Fruit fly (Drosophila melanogaster): Measurements from ENCODE around the gene CG6398.

Gene CG6398

DNA sequence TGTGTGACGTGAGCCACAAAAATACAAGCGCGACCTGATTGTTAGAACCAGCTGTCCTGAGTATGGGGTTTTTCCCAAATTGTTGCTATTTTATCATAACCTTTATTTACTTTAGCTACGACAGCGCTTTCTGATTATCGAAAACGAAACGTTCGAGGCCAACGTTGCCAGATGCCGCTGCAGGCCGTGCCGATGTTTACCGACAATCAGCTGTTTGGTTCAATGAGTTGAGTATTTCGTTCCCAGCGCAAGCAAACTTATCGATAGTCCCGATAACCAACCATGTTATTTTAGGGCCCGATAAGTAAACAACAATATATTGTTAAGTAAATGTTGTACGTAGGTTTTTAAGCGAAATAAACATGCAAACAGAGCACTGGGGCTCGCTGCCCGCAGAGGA lies 19.6 kb downstream of the CG6398 start, which contains the start of the genes CG15814 and Spt7:
TSS of gene CG15814 (minus strand) at position 164 of the 400 bp plus-strand sequence.
TSS of gene Spt7 (plus strand) at position 282 of the 400 bp plus-strand sequence.
- TF ChIP-seq CTCF (optimal IDR thresholded peaks at IDR 0.05) (peak; percentile 33 to 47), CG8478 (optimal IDR thresholded peaks at IDR 0.05) (no peak)

dm6 chrX:17852457-17852856 lies 21.8 kb downstream of the CG6398 start, which contains the start of gene CG32554:
CG32554 (minus strand) TSS chrX:17852685.
- TF ChIP-seq CG8478 (optimal IDR thresholded peaks at IDR 0.05) = no peak
- no peak for TF ChIP-seq CTCF (optimal IDR thresholded peaks at IDR 0.05)

DNA sequence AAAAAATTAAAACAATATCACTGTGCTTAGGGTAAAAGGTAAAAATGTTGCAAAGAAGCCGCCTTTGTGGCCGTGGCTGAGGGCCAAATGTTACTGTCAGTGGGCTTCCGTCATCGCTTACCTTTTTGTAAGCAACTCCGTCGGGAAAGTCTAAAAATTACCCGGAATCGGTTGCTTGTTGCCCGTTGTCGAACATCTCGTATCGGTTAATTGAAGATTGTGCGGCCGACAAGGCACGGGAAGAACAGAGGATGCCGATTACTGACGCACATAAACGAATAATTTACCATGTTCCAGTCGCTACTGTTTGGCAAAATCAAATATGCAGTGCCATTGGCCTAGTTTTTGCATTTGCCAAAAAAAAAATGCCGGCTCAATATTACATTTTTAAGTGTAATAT lies 25.4 kb downstream of the CG6398 start, which contains the start of gene Mco4:
TSS of gene Mco4 (minus strand) at position 101 of the 400 bp plus-strand sequence.
- TF ChIP-seq CG8478 (optimal IDR thresholded peaks at IDR 0.05) (no peak), CTCF (optimal IDR thresholded peaks at IDR 0.05) (no peak)

DNA sequence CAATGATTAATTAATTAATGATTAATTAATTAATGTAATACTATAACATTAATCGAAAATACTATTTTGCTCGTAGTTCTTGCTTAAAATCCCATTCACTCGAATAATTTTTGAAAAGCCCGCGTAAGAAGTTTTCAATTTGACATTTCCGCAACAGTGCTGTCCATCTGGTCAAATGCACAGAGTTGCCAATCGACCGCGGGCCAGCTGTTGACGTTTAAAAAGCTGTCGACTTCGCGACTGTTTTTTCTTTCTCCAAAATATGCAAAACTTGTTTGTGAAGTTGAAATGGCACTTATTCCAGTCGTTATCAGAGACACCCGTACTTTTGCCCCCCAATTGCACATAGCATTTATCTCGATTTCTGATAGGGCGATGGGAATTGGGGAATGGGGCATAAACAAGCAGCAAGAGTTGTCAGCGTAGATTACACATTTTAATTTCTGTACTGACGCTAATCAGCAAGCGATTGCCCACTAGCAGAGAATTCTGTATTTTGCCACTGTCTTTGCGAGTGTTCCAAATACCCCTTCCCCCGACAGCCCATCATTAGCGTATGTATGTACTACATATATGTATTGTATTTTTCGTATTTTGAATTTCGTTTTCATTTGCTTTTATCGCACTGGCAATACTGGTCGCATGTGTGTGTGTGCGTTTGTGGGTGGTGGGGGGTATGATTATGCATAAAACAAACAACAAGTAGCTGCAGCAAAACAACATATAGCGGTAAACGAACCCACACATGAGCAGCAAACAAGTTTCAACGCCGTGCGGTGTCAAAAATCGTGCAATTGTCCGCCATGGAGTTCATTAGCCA lies 26.0 kb downstream of the CG6398 start, which contains the start of gene Srx:
TSS of gene Srx (plus strand) at position 517 of the 820 bp plus-strand sequence.
- TF ChIP-seq CG8478 (optimal IDR thresholded peaks at IDR 0.05) (no peak), CTCF (optimal IDR thresholded peaks at IDR 0.05) (no peak)

dm6 chrX:17857809-17858208 lies 27.2 kb downstream of the CG6398 start:
- TF ChIP-seq CG8478 (optimal IDR thresholded peaks at IDR 0.05) (no peak), CTCF (optimal IDR thresholded peaks at IDR 0.05) (no peak)

DNA sequence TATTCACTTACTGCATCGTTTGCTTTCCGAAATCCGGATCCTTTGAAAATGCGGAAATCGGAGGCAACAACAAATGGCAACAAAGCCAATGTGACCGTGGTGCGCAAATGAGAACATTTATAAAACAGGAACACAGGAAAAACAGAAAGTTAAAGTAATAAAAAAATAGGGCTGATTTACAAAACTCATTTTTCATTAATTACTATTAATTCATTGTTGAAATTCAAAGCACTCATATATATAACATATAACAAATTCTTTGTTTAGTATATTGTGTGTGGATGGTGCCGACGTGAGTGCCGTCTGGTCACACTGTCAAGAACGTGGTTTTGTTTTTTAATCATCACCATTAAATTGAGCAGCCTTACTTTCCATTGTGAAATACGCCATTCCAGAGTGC lies 30.1 kb downstream of the CG6398 start, which contains the start of the genes Arp8 and CG6769:
TSS of gene Arp8 (minus strand) at position 90 of the 400 bp plus-strand sequence.
TSS of gene CG6769 (plus strand) at position 292 of the 400 bp plus-strand sequence.
- no peak for TF ChIP-seq CTCF (optimal IDR thresholded peaks at IDR 0.05)
- no peak for TF ChIP-seq CG8478 (optimal IDR thresholded peaks at IDR 0.05)

DNA sequence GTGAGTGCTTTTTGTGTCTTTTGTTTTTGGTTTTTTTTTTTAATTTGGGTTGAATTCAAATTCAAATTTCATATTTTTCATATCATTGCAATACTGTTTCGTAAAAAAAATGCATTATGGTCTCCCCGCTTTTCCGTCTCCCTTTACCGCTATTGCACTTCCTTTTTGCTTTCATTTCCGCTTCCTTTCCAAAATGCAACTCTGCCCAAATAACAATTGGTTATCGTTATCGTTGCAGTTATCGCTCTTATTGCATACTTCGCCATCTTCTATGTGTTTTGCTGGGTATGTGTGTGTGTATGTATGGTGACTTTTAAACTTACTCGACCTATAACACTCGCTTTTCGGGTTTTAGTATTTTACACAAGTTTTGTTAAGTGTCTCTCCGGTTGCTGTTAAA lies 34.5 kb downstream of the CG6398 start:
- TF ChIP-seq CTCF (optimal IDR thresholded peaks at IDR 0.05) (no peak), CG8478 (optimal IDR thresholded peaks at IDR 0.05) (no peak)

DNA sequence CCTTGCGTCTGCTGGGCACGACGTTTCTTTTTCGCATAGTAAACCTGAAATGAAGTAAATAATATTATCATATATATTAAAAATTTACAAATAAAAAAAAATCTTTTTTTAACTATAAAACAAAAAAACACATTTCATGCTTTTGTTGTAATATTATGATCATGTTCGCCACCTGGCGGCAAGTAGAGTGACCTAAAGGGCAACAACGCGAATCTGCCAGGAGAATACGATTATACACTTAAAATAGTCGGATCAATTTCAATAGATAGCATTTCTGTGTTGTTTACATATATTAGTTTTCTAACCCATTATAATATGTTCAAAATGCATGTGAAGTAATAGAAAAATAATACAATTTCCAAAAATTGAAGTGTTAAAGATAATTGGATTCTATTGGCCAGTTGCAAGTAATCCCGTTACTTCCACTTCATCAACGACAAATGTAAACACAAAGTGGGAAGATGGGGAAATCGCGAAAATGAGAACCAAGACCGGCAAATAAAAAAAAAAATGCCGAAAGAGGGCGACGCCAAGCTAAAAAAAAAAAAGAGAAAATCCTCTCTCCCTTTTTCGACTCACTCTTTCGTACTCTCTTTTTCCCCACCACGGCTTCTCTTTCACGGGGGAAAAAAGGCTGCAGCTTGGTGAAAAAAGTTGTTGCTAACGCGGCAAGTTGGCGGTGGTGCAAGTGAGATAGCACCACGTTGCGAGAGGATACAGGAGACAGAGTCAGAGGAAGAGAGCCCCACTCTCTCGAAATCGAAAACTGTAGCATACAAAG lies 40.2 kb downstream of the CG6398 start:
- no peak for TF ChIP-seq CG8478 (optimal IDR thresholded peaks at IDR 0.05)
- TF ChIP-seq CTCF (optimal IDR thresholded peaks at IDR 0.05) = peak in 1 of 2 experiments; percentile 65

DNA sequence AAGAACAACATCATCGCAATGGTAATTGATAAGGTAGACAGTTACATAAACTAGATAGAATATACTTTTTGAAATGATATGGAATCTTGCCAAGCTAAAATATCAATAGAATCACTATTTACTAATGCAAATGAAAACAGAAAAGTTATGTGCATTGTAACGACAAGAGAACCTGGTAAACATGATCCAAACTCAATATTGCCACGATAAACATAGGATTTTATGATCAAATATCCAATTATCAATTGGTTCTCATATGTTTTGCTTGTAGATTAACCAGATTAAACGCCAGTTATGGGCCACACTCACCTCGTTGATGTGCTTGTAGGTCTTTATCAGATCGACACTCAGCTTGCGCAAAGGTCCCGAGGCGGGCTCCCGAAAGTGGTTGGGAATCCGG lies 41.7 kb downstream of the CG6398 start:
- no peak for TF ChIP-seq CG8478 (optimal IDR thresholded peaks at IDR 0.05)
- TF ChIP-seq CTCF (optimal IDR thresholded peaks at IDR 0.05) = no peak

DNA sequence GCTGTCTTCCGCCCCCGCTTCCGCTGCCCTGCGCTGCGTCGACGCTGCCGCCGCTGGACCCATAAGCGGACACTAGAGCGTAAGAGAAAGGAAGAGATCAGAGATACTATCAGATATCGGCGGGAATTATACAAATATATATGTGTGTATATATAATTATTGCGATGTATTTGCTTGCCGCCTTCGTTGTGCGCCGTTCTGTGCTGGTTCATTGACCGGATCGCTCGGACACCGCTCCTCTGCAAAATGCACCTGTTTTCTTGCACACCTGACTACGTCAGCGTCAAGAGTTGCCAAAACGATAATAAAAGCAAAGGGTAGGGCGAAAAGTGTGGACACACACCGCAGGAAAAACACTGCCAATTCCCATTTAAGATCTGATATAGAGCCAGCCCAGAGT lies 42.7 kb downstream of the CG6398 start:
- TF ChIP-seq CTCF (optimal IDR thresholded peaks at IDR 0.05) = no peak
- no peak for TF ChIP-seq CG8478 (optimal IDR thresholded peaks at IDR 0.05)

DNA sequence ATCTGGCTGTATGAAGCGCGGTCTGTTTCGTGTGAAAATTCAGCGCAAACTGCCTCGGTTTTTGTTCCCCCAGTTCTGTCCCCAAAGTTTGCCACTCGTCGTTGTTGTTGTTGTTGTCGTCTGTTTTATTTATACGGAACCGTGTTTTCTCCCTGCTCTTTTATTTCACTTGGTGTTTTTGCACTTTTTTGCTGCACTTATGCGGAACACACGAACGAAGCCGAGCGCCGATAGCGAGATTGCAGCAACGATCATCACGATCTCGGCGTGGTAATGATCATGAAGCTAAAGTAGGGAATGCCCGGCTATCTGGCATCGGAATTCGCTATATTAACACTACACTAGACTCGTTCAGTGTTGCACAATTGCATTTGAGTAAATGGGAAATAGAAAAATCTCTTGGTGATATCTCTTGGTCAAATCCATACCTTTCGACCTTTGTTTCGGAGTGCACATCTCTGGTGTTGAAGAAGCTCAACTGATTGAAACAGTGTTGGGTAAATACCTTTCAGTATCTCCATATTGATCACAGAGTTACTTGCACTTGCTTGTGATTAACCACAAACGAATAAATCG lies 44.5 kb downstream of the CG6398 start:
- TF ChIP-seq CTCF (optimal IDR thresholded peaks at IDR 0.05) = no peak
- no peak for TF ChIP-seq CG8478 (optimal IDR thresholded peaks at IDR 0.05)

- no peak for TF ChIP-seq CTCF (optimal IDR thresholded peaks at IDR 0.05)
- TF ChIP-seq CG8478 (optimal IDR thresholded peaks at IDR 0.05) = no peak
Observed at dm6 chrX:17875695-17876094, 45.1 kb downstream of the CG6398 start.

DNA sequence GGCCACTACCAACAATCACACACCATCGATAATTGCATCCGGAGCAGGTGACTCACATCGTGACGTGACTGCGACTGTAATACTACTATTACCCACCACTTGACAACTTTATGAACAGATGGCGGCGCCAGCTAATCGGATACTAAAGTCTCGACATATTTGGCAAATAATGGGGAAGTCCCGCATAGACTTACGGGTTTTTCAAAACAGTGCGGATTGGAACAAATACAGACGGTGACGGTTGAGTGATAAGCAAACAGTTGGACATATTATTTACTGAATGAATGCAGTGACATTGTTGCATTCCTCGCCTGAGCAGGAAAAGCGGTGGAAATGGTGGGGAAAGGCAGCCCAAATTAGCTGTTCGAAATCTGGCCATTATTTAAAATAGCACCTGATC lies 45.9 kb downstream of the CG6398 start:
- TF ChIP-seq CG8478 (optimal IDR thresholded peaks at IDR 0.05) = no peak
- no peak for TF ChIP-seq CTCF (optimal IDR thresholded peaks at IDR 0.05)

DNA sequence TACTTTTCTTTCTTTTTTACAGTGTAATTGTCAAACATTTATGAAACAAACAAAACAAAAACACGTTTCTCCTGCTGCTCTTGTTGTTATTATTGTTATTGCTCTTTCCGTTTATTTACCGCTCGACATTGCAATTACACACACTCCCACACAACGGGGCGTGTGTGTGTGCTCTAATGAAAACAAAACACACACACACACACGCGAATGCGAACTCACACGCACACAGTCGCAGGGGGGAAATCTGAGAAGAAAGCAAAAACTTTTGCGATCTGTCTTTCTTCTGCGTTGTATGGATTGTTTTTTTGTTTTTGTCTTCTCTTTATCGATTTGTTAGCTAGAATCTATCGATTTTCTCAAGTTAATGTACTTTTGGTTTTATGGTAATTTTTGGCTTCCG lies 47.3 kb downstream of the CG6398 start:
- TF ChIP-seq CTCF (optimal IDR thresholded peaks at IDR 0.05) = no peak

dm6 chrX:17878632-17879033 lies 48.0 kb downstream of the CG6398 start:
- TF ChIP-seq CG8478 (optimal IDR thresholded peaks at IDR 0.05) (no peak), CTCF (optimal IDR thresholded peaks at IDR 0.05) (no peak)
